Worm (Caenorhabditis elegans) whole organism, midembryonic: ENCODE measurements around the gene nlp-26.
A peak's percentile ranks its signal among the peaks of the same experiment; 100 is the strongest.

ENCODE experiments used
- T22C8.4 ChIP-seq: fragments of 200-800 bp; sonication (Bioruptor generic); IDR thresholded peaks from 2 replicates; pipeline ENCODE4 v1.3.6; 2022; ENCODE audit warnings: missing genetic modification characterization, missing compliant biosample characterization
- cog-1 ChIP-seq: sonication (generic microtip); optimal IDR thresholded peaks from 2 replicates; lab custom pipeline; 2016; ENCODE audit warnings: missing genetic modification characterization, missing compliant biosample characterization
- flt-1 ChIP-seq: fragments of 200-800 bp; sonication (Bioruptor generic); IDR thresholded peaks from 2 replicates; pipeline ENCODE4 v1.3.6; 2022; ENCODE audit warnings: missing genetic modification characterization, missing compliant biosample characterization
- klf-2 ChIP-seq: fragments of 200-800 bp; sonication (Bioruptor generic); conservative IDR thresholded peaks from 2 replicates; pipeline ENCODE4 v1.3.6; 2022; ENCODE audit warnings: missing genetic modification reagents, missing genetic modification characterization, missing compliant biosample characterization
- med-1 ChIP-seq: sonication (generic microtip); optimal IDR thresholded peaks from 2 replicates; lab custom pipeline; 2017; ENCODE audit warnings: missing genetic modification characterization, mild to moderate bottlenecking, missing compliant biosample characterization, antibody characterized with exemption, missing genetic modification reagents; ENCODE audit not compliant: insufficient read depth
- ref-1 ChIP-seq: fragments of 200-800 bp; sonication (Bioruptor generic); conservative IDR thresholded peaks from 2 replicates; pipeline ENCODE4 v1.3.6; 2022; ENCODE audit warnings: missing genetic modification reagents, missing genetic modification characterization, missing compliant biosample characterization
- tab-1 ChIP-seq: fragments of 200-800 bp; sonication (Bioruptor generic); IDR thresholded peaks from 2 replicates; pipeline ENCODE4 v1.3.6; 2022; ENCODE audit warnings: missing genetic modification characterization, missing compliant biosample characterization
- ztf-23 ChIP-seq: fragments of 200-800 bp; sonication (Bioruptor generic); IDR thresholded peaks from 2 replicates; pipeline ENCODE4 v1.3.6; 2022; ENCODE audit warnings: missing genetic modification reagents, missing genetic modification characterization, missing compliant biosample characterization
- ztf-29 ChIP-seq: fragments of 200-800 bp; sonication (Bioruptor generic); IDR thresholded peaks from 2 replicates; pipeline ENCODE4 v1.3.6; 2022; ENCODE audit warnings: missing genetic modification reagents, missing genetic modification characterization, missing compliant biosample characterization

The nlp-26 gene

DNA sequence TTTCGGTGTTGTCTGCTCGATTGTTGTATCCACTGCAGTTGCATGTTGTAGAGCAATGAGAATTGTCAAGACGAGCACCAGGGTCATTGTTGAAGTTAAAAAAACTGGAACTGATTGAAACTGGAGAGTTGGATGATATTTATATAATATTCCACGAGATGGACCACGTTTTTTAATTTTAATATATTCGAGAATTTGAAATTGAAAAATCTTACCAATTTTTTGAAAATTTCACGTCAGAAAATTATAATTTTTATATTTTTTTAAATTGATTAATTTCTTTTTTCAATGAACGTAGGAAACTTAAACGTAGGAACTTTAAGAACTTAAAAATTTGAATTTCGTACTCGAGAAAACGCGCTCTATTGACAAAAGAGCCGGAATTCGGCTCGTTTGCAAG is 19.3 kb downstream of the nlp-26 start, which contains the start of gene Y43F8C.5:
Gene Y43F8C.5 (minus strand): TSS at position 101 of the 400 bp plus-strand sequence.
- no peak for TF ChIP-seq cog-1 (tag; lab: Kevin White, UChicago)
- no peak for TF ChIP-seq tab-1
- no peak for TF ChIP-seq T22C8.4 (GFP tag; lab: Robert Waterston, UW)
- no peak for TF ChIP-seq med-1 (GFP tag; lab: Kevin White, UChicago)
- no peak for TF ChIP-seq ref-1 (GFP tag; lab: Robert Waterston, UW)
- no peak for TF ChIP-seq klf-2 (GFP tag; lab: Robert Waterston, UW)

DNA sequence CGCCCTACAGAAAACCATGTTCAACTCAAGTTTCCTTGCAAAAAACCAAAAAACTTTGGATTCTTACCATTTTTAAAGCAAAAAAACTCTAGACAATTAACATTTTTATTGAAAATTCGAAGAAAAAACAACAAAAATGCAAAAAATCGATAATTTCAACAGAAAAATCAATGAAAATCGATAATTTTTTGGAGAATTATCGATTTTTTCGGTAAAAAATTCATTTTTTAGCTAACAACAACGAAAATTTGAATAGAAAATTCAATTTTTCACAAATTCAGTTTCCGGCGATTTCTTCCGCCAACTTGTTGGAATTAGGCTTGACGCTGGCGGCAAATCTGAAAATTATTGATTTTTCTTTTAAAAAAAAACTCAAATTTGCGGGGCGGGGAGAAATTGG is 19.7 kb downstream of the nlp-26 start:
- TF ChIP-seq klf-2 (GFP tag; lab: Robert Waterston, UW) (no peak), ztf-29 (GFP tag; lab: Robert Waterston, UW) (no peak), ztf-23 (no peak), T22C8.4 (GFP tag; lab: Robert Waterston, UW) (peak; percentile 91)

DNA sequence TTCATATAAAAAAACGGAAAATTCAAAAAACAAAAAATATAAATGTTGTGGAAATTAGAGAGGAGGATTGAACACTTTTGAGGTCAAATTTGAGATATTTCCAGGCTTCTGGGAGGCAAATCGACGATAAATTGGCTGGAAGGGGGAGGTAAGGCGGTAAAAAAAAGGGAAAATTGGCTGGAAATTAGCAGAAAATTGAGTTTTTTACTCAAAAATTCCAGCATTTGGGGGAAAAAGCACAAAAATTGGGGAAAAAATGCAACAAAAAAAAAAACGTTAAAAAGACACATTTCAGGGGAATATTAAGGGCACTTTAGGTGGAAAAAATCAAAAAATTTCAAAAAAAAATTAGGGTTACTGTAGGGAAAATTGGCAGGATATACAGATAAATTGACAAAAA is 20.9 kb downstream of the nlp-26 start:
- TF ChIP-seq klf-2 (GFP tag; lab: Robert Waterston, UW), result no peak
- TF ChIP-seq ref-1 (GFP tag; lab: Robert Waterston, UW), result no peak
- TF ChIP-seq ztf-29 (GFP tag; lab: Robert Waterston, UW), result no peak
- TF ChIP-seq tab-1, result no peak
- no peak for TF ChIP-seq flt-1
- no peak for TF ChIP-seq med-1 (GFP tag; lab: Kevin White, UChicago)
- no peak for TF ChIP-seq T22C8.4 (GFP tag; lab: Robert Waterston, UW)
- no peak for TF ChIP-seq ztf-23
- TF ChIP-seq cog-1 (tag; lab: Kevin White, UChicago), result no peak

DNA sequence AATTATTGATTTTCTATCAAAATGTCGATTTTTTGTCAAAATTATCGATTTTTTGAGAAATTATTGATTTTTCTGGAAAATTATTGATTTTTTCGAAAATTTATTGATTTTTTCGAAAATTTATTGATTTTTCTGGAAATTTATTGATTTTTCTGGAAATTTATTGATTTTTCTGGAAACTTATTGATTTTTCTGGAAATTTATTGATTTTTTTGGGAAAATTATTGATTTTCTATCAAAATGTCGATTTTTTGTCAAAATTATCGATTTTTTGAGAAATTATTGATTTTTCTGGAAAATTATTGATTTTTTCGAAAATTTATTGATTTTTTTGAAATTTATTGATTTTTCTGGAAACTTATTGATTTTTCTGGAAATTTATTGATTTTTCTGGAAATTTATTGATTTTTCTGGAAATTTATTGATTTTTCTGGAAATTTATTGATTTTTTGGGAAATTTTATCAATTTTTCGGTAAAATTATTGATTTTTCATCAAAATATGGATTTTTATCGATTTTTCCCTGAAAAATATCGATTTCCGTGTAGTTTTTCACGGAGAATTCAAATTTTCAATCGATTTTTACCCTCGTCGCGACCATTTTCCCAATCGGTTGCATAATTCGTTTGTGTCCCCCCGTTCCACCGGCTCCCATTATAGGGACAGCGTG is 22.4 kb downstream of the nlp-26 start:
- TF ChIP-seq T22C8.4 (GFP tag; lab: Robert Waterston, UW), result peak; percentile 98

DNA sequence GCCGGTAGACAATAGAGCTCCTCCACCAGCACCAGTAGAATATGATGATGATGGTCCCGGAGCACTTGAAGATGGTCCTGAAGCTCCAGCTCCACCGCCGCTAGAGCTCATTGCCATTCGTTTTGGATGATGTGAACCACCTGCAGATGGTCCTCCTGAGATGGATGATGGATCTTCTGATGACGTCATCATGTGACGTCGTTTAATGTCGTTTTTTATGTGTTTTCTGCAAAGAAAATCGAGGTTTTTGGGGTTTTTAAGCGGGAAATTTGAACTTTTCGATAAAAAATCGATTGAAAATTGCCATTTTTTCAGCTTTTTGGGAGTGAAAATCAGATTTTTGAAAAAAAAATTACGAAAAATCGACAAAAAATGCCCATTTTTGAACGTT is 22.9 kb downstream of the nlp-26 start:
- TF ChIP-seq ztf-29 (GFP tag; lab: Robert Waterston, UW) (no peak), ztf-23 (no peak)

DNA sequence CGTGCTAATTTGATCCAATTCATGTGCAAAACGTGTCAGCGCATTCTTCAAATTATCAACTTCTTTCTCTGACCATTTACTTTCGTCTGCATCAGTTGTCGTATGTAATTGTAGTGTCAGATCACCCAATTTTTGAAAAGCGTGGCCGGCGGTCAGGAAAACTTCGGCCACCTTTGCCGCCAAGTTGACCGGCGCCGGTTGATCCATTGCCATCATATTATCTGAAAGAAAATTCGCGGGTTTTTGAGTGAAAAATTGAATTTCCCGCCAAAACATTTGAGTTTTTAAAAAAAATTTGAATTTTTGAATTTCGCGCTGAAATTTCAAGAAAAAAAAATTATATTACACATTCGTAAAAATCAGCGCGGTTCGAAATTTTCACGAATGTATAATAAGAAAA is 24.6 kb downstream of the nlp-26 start:
- TF ChIP-seq cog-1 (tag; lab: Kevin White, UChicago) (no peak), ztf-29 (GFP tag; lab: Robert Waterston, UW) (no peak), T22C8.4 (GFP tag; lab: Robert Waterston, UW) (no peak), flt-1 (no peak), ref-1 (GFP tag; lab: Robert Waterston, UW) (no peak), tab-1 (no peak), klf-2 (GFP tag; lab: Robert Waterston, UW) (no peak), ztf-23 (no peak), med-1 (GFP tag; lab: Kevin White, UChicago) (no peak)

DNA sequence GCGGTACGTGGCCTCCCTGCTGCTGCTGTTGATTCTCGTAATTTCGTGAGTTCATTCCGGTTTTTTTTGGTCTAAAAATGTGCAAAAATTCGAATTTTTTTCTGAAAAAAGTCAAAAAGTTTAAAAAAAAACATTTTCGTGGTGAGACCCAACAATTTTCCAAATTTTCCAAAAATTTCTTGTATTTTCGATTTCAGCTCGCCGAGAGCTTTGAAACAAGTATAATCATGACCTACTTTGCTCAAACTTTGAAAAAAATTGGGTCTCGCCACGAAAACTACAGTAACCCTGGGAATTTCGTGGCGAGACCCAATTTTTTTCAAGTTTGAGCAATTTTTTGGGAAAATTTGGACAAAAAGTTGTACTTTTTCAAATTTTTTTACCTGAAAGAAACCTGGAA is 27.5 kb downstream of the nlp-26 start, which contains the start of gene Y43F8C.6:
Gene Y43F8C.6 (minus strand): TSS at position 101 of the 400 bp plus-strand sequence.
- TF ChIP-seq med-1 (GFP tag; lab: Kevin White, UChicago) (no peak), klf-2 (GFP tag; lab: Robert Waterston, UW) (no peak), T22C8.4 (GFP tag; lab: Robert Waterston, UW) (no peak), flt-1 (no peak), ztf-23 (no peak), cog-1 (tag; lab: Kevin White, UChicago) (no peak), ref-1 (GFP tag; lab: Robert Waterston, UW) (no peak), ztf-29 (GFP tag; lab: Robert Waterston, UW) (no peak), tab-1 (no peak)

DNA sequence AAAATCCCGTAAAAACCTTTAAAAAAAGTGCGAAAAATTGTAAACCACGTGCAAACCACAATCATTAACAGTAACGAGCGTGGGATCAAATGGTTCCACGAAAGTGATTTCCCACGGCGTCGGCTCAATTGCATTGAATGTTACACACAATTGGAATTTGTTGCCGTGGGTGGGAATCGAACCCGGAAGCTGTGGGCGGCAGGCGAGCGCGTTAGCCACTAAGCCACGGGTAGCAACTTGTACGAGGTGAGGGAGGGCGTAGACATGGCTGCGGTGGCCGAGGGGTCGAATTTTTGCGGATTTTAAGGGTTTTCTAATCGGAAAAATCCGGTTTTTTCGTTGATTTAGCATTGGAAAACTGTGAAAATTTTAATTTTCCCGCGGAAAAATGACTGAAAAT is 29.8 kb downstream of the nlp-26 start:
- TF ChIP-seq tab-1 (peak; percentile 99), flt-1 (peak; percentile 99), ztf-29 (GFP tag; lab: Robert Waterston, UW) (peak; percentile 98), med-1 (GFP tag; lab: Kevin White, UChicago) (peak; percentile 94), ref-1 (GFP tag; lab: Robert Waterston, UW) (peak; percentile 99), T22C8.4 (GFP tag; lab: Robert Waterston, UW) (peak; percentile 97), cog-1 (tag; lab: Kevin White, UChicago) (peak; percentile 100), ztf-23 (peak; percentile 98), klf-2 (GFP tag; lab: Robert Waterston, UW) (peak; percentile 97)

DNA sequence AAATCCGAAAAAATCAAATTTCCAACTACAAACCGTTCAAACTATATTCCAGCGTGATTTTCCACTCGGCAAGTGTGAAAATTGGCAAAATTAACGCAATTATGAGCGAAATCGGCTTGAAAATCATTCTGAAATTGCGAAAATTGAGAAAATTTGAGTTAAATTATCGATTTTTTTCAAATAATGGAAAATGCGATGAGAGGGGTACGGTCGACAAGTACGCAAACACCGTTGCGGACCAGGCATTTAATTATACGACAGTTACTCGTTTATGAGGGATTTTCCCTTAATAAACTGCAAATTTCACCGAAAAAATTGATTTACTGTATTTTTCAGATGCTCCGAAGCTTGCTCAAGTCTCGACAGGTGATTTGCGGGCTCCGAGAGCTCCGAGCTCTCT is 30.6 kb downstream of the nlp-26 start, which contains the start of the genes Y43F8C.7 and mrps-28:
Gene Y43F8C.7 (minus strand): TSS at position 128 of the 400 bp plus-strand sequence.
Gene mrps-28 (plus strand): TSS at position 337 of the 400 bp plus-strand sequence.
- TF ChIP-seq tab-1 (no peak), T22C8.4 (GFP tag; lab: Robert Waterston, UW) (peak; percentile 88)

DNA sequence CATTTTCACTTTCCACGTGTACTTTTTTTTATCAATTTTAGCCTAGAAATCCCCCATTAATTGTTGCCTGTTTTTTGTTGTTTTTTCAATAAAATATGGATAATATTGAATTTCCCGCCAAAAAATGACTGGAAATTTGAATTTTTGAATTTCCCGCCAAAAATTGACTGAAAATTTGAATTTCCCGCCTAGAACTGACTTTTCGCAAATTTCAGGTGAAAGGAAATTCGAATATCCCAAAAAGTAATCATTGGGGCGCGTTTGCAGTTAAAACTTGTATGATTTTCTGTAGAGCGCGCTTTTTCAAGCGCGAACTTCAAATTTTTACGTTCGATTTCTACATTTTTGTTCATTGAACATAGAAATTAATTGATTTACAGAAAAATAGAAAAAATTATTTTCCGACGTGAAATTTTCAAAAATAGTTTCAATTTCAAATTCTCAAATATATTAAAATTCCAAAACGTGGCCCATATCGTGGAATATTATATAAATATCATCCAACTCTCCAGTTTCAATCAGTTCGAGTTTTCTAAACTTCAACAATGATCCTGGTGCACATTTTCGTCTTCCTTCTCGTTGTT is 32.4 kb downstream of the nlp-26 start, which contains the start of gene Y43F8C.9:
Gene Y43F8C.9 (plus strand): TSS at position 534 of the 584 bp plus-strand sequence.
- TF ChIP-seq tab-1, result no peak
- TF ChIP-seq T22C8.4 (GFP tag; lab: Robert Waterston, UW), result no peak
- no peak for TF ChIP-seq flt-1
- TF ChIP-seq cog-1 (tag; lab: Kevin White, UChicago), result no peak
- TF ChIP-seq klf-2 (GFP tag; lab: Robert Waterston, UW), result no peak
- TF ChIP-seq ztf-23, result no peak
- TF ChIP-seq med-1 (GFP tag; lab: Kevin White, UChicago), result no peak
- no peak for TF ChIP-seq ztf-29 (GFP tag; lab: Robert Waterston, UW)
- no peak for TF ChIP-seq ref-1 (GFP tag; lab: Robert Waterston, UW)
